Worm (Caenorhabditis elegans) whole organism, L2 larva: ENCODE data around the gene cwp-1.

Source experiments
- C34F6.9 ChIP-seq: fragments of 150-350 bp; optimal IDR thresholded peaks from 2 replicates; lab custom pipeline; 2014; ENCODE audit warnings: missing biosample characterization, missing genetic modification characterization
- R02D3.7 ChIP-seq: fragments of 150-350 bp; optimal IDR thresholded peaks from 2 replicates; lab custom pipeline; 2014; ENCODE audit warnings: missing biosample characterization, missing genetic modification characterization
- Y55F3AM.14 ChIP-seq: fragments of 200-800 bp; sonication (Bioruptor generic); optimal IDR thresholded peaks from 2 replicates; lab custom pipeline; 2018; ENCODE audit warnings: mild to moderate bottlenecking, missing genetic modification characterization, missing compliant biosample characterization
- ZK546.5 ChIP-seq: sonication (generic microtip); optimal IDR thresholded peaks from 2 replicates; lab custom pipeline; 2017; ENCODE audit warnings: missing biosample characterization, missing genetic modification characterization
- alr-1 ChIP-seq: fragments of 150-350 bp; optimal IDR thresholded peaks from 2 replicates; lab custom pipeline; 2014; ENCODE audit warnings: missing biosample characterization, missing genetic modification characterization
- aly-2 ChIP-seq: fragments of 150-350 bp; optimal IDR thresholded peaks from 2 replicates; lab custom pipeline; 2014; ENCODE audit warnings: missing biosample characterization, missing genetic modification characterization
- ama-1 ChIP-seq: fragments of 150-350 bp; optimal IDR thresholded peaks from 2 replicates; lab custom pipeline; 2018; ENCODE audit warnings: inconsistent platforms
- blmp-1 ChIP-seq: sonication (generic microtip); optimal IDR thresholded peaks from 2 replicates; lab custom pipeline; 2017; ENCODE audit warnings: missing genetic modification characterization, mild to moderate bottlenecking, missing compliant biosample characterization, antibody characterized with exemption, moderate library complexity; ENCODE audit not compliant: insufficient read depth
- ceh-16 ChIP-seq: fragments of 150-350 bp; optimal IDR thresholded peaks from 2 replicates; lab custom pipeline; 2014; ENCODE audit warnings: missing biosample characterization, missing genetic modification characterization
- ceh-82 ChIP-seq: fragments of 150-350 bp; optimal IDR thresholded peaks from 2 replicates; lab custom pipeline; 2014; ENCODE audit warnings: missing biosample characterization, missing genetic modification characterization
- crh-2 ChIP-seq: sonication (generic microtip); optimal IDR thresholded peaks from 2 replicates; lab custom pipeline; 2017; ENCODE audit warnings: missing biosample characterization, missing genetic modification characterization
- dmd-4 ChIP-seq: sonication (generic microtip); optimal IDR thresholded peaks from 2 replicates; lab custom pipeline; 2017; ENCODE audit warnings: missing biosample characterization, missing genetic modification characterization
- egl-27 ChIP-seq: sonication (generic microtip); optimal IDR thresholded peaks from 3 replicates; lab custom pipeline; 2017; ENCODE audit warnings: missing biosample characterization, missing genetic modification reagents, missing genetic modification characterization
- elt-1 ChIP-seq: fragments of 150-350 bp; optimal IDR thresholded peaks from 2 replicates; lab custom pipeline; 2014; ENCODE audit warnings: missing biosample characterization, missing genetic modification characterization
- elt-3 ChIP-seq: sonication (generic microtip); optimal IDR thresholded peaks from 2 replicates; lab custom pipeline; 2017; ENCODE audit warnings: missing biosample characterization, missing genetic modification characterization
- fos-1 ChIP-seq: fragments of 150-350 bp; optimal IDR thresholded peaks from 2 replicates; lab custom pipeline; 2014; ENCODE audit warnings: missing biosample characterization, missing genetic modification characterization
- gmeb-1 ChIP-seq: fragments of 150-350 bp; optimal IDR thresholded peaks from 2 replicates; lab custom pipeline; 2014; ENCODE audit warnings: missing biosample characterization, missing genetic modification characterization
- lin-11 ChIP-seq: fragments of 150-350 bp; sonication (generic microtip); optimal IDR thresholded peaks from 2 replicates; lab custom pipeline; 2014; ENCODE audit warnings: missing biosample characterization, missing genetic modification characterization, inconsistent platforms, mixed read lengths
- lin-13 ChIP-seq: fragments of 150-350 bp; optimal IDR thresholded peaks from 2 replicates; lab custom pipeline; 2014; ENCODE audit warnings: missing biosample characterization, missing genetic modification reagents, missing genetic modification characterization
- lin-39 ChIP-seq: fragments of 150-350 bp; optimal IDR thresholded peaks from 2 replicates; lab custom pipeline; 2014; ENCODE audit warnings: missing biosample characterization, missing genetic modification reagents, missing genetic modification characterization
- lsy-2 ChIP-seq, 2 experiments: fragments of 150-350 bp in 1 of 2; sonication (generic microtip) in 1 of 2; optimal IDR thresholded peaks; 2 replicates each; lab custom pipeline; 2014 to 2017; ENCODE audit warnings: missing biosample characterization in 2 of 2, missing genetic modification characterization in 2 of 2
- mab-5 ChIP-seq: fragments of 150-350 bp; optimal IDR thresholded peaks from 2 replicates; lab custom pipeline; 2014; ENCODE audit warnings: missing biosample characterization, missing genetic modification characterization
- mdl-1 ChIP-seq, 2 experiments: fragments of 150-350 bp in 1 of 2; sonication (generic microtip) in 1 of 2; optimal IDR thresholded peaks; 2 replicates each; lab custom pipeline; 2017; ENCODE audit warnings: missing biosample characterization in 2 of 2, missing genetic modification characterization in 2 of 2
- nhr-10 ChIP-seq: sonication (generic microtip); optimal IDR thresholded peaks from 2 replicates; lab custom pipeline; 2017; ENCODE audit warnings: missing biosample characterization, missing genetic modification characterization
- nhr-11 ChIP-seq: fragments of 150-350 bp; optimal IDR thresholded peaks from 2 replicates; lab custom pipeline; 2014; ENCODE audit warnings: missing biosample characterization, missing genetic modification characterization
- nhr-129 ChIP-seq: fragments of 150-350 bp; optimal IDR thresholded peaks from 2 replicates; lab custom pipeline; 2014; ENCODE audit warnings: missing biosample characterization, missing genetic modification characterization
- nhr-21 ChIP-seq: fragments of 150-350 bp; optimal IDR thresholded peaks from 2 replicates; lab custom pipeline; 2014; ENCODE audit warnings: missing biosample characterization, missing genetic modification characterization
- nhr-23 ChIP-seq: fragments of 150-350 bp; optimal IDR thresholded peaks from 2 replicates; lab custom pipeline; 2014; ENCODE audit warnings: missing biosample characterization, missing genetic modification reagents, missing genetic modification characterization
- nhr-237 ChIP-seq: fragments of 150-350 bp; optimal IDR thresholded peaks from 2 replicates; lab custom pipeline; 2014; ENCODE audit warnings: missing biosample characterization, missing genetic modification characterization
- nhr-6 ChIP-seq: fragments of 150-350 bp; optimal IDR thresholded peaks from 2 replicates; lab custom pipeline; 2014; ENCODE audit warnings: missing biosample characterization, missing genetic modification characterization
- nhr-77 ChIP-seq: fragments of 150-350 bp; optimal IDR thresholded peaks from 2 replicates; lab custom pipeline; 2014; ENCODE audit warnings: missing biosample characterization, missing genetic modification characterization
- peb-1 ChIP-seq: fragments of 150-350 bp; optimal IDR thresholded peaks from 2 replicates; lab custom pipeline; 2014; ENCODE audit warnings: missing biosample characterization, missing genetic modification characterization
- sem-4 ChIP-seq: fragments of 150-350 bp; optimal IDR thresholded peaks from 2 replicates; lab custom pipeline; 2014; ENCODE audit warnings: missing biosample characterization, missing genetic modification reagents, missing genetic modification characterization
- skn-1 ChIP-seq: sonication (generic microtip); optimal IDR thresholded peaks from 2 replicates; lab custom pipeline; 2017; ENCODE audit warnings: missing biosample characterization, missing genetic modification characterization
- sma-3 ChIP-seq: sonication (generic microtip); optimal IDR thresholded peaks from 2 replicates; lab custom pipeline; 2016; ENCODE audit warnings: missing genetic modification reagents, missing genetic modification characterization, missing compliant biosample characterization
- sma-9 ChIP-seq, 2 experiments: fragments of 150-350 bp in 1 of 2; sonication (generic microtip) in 1 of 2; optimal IDR thresholded peaks; 2 replicates each; lab custom pipeline; 2014 to 2016; ENCODE audit warnings: missing genetic modification characterization in 2 of 2, mild to moderate bottlenecking in 1 of 2, missing biosample characterization in 1 of 2, missing compliant biosample characterization in 1 of 2, missing genetic modification reagents in 1 of 2, moderate library complexity in 1 of 2
- snpc-4 ChIP-seq: fragments of 150-350 bp; optimal IDR thresholded peaks from 2 replicates; lab custom pipeline; 2014; ENCODE audit warnings: missing biosample characterization, missing genetic modification characterization
- unc-39 ChIP-seq: fragments of 150-350 bp; optimal IDR thresholded peaks from 2 replicates; lab custom pipeline; 2014; ENCODE audit warnings: missing biosample characterization, missing genetic modification characterization
- unc-55 ChIP-seq: fragments of 150-350 bp; sonication (generic microtip); optimal IDR thresholded peaks from 3 replicates; lab custom pipeline; 2014; ENCODE audit warnings: missing biosample characterization, missing genetic modification reagents, missing genetic modification characterization
- unc-62 ChIP-seq: fragments of 150-350 bp; optimal IDR thresholded peaks from 2 replicates; lab custom pipeline; 2014; ENCODE audit warnings: missing biosample characterization, missing genetic modification reagents, missing genetic modification characterization
- zag-1 ChIP-seq: fragments of 150-350 bp; optimal IDR thresholded peaks from 2 replicates; lab custom pipeline; 2014; ENCODE audit warnings: missing biosample characterization, missing genetic modification characterization
- ztf-1 ChIP-seq: fragments of 200-800 bp; sonication (Bioruptor generic); conservative IDR thresholded peaks from 2 replicates; pipeline ENCODE4 v1.3.6; 2022; ENCODE audit warnings: missing genetic modification characterization, missing compliant biosample characterization
- ztf-11 ChIP-seq: sonication (generic microtip); optimal IDR thresholded peaks from 2 replicates; lab custom pipeline; 2017; ENCODE audit warnings: missing biosample characterization, missing genetic modification characterization
- ztf-4 ChIP-seq: fragments of 150-350 bp; optimal IDR thresholded peaks from 2 replicates; lab custom pipeline; 2014; ENCODE audit warnings: missing biosample characterization, missing genetic modification characterization

The cwp-1 gene

DNA sequence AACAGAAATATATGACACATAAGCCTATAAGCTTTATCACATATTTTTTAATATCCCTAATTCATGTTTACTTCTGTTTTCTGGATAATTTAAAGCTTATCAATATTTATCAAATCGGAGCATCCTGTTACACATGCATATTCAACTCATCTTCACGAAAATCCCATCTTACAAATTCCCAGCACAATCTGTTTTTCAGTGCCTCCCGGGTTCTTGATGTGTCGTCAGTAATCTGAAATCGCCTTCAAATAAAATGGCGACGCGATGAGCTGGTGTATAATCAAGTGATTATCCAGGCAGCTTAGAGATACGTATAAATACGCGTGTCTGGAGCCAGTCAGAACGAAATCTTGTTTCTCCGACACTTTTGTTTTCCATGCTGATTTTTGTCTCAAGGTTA is 9.4 kb upstream of the cwp-1 start:
- TF ChIP-seq ceh-82 (tag; lab: Kevin White, UChicago) (no peak), skn-1 (no peak), ZK546.5 (tag; lab: Kevin White, UChicago) (no peak)

DNA sequence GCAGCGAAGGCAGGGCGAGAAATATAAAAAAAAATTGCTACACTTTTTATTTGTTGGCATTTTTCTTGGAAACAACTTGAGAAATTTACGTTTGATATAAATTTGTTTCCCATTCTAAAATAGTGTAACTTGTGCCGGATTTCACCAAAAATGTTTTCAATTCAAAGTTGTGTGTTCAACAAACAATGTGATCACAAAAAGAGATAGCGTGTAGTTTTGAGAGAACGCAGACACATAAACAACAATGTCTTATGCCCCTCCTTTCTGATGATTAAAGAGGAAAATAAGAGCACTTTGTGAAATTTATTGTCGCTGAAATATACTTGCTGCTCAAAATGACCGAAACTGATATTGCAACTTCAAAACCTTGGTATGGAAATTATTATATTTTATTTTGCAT is 6.3 kb upstream of the cwp-1 start, which contains the start of gene abhd-5.1:
TSS of gene abhd-5.1 (plus strand) at position 230 of the 400 bp plus-strand sequence.
- no peak for TF ChIP-seq lin-39 (tag; lab: Kevin White, UChicago)
- no peak for TF ChIP-seq ceh-16
- no peak for TF ChIP-seq sma-3
- no peak for TF ChIP-seq ZK546.5 (tag; lab: Kevin White, UChicago)
- TF ChIP-seq nhr-77 (tag; lab: Kevin White, UChicago), result no peak
- no peak for TF ChIP-seq ztf-4 (tag; lab: Kevin White, UChicago)
- no peak for TF ChIP-seq dmd-4
- no peak for TF ChIP-seq crh-2 (tag; lab: Kevin White, UChicago)
- TF ChIP-seq ceh-82 (tag; lab: Kevin White, UChicago), result no peak
- no peak for TF ChIP-seq unc-55 (GFP tag; lab: Kevin White, UChicago)
- no peak for TF ChIP-seq mdl-1 (tag; optimal IDR thresholded peaks at IDR 0.05; lab: Kevin White, UChicago)
- TF ChIP-seq unc-39 (tag; lab: Kevin White, UChicago), result no peak
- no peak for TF ChIP-seq lsy-2 (tag; optimal IDR thresholded peaks at IDR 0.05; lab: Kevin White, UChicago)
- peak; percentile 12 for TF ChIP-seq sma-9 (GFP tag; optimal IDR thresholded peaks at IDR 0.05; lab: Kevin White, UChicago)
- TF ChIP-seq sma-9 (tag; optimal IDR thresholded peaks at IDR 0.05; lab: Kevin White, UChicago), result no peak
- TF ChIP-seq alr-1 (tag; lab: Kevin White, UChicago), result no peak
- no peak for TF ChIP-seq ztf-11 (tag; lab: Kevin White, UChicago)
- no peak for TF ChIP-seq mab-5 (tag; lab: Kevin White, UChicago)
- TF ChIP-seq lin-11 (tag; lab: Kevin White, UChicago), result no peak
- TF ChIP-seq sem-4 (tag; lab: Kevin White, UChicago), result no peak
- no peak for TF ChIP-seq aly-2 (tag; lab: Kevin White, UChicago)
- no peak for TF ChIP-seq nhr-237 (tag; lab: Kevin White, UChicago)
- no peak for TF ChIP-seq nhr-11
- TF ChIP-seq lin-13, result no peak
- peak; percentile 19 for TF ChIP-seq gmeb-1
- no peak for TF ChIP-seq elt-1 (tag; lab: Kevin White, UChicago)
- TF ChIP-seq R02D3.7, result no peak
- TF ChIP-seq C34F6.9, result peak; percentile 43
- TF ChIP-seq zag-1 (tag; lab: Kevin White, UChicago), result no peak
- no peak for TF ChIP-seq nhr-6 (tag; lab: Kevin White, UChicago)
- no peak for TF ChIP-seq ztf-1 (GFP tag; lab: Robert Waterston, UW)
- no peak for TF ChIP-seq ama-1 (lab: Kevin White, UChicago)
- TF ChIP-seq Y55F3AM.14 (GFP tag; lab: Kevin White, UChicago), result no peak
- no peak for TF ChIP-seq blmp-1 (tag; lab: Kevin White, UChicago)
- no peak for TF ChIP-seq nhr-21
- no peak for TF ChIP-seq elt-3
- no peak for TF ChIP-seq nhr-10 (tag; lab: Kevin White, UChicago)
- TF ChIP-seq nhr-23 (tag; lab: Kevin White, UChicago), result no peak
- TF ChIP-seq fos-1 (tag; lab: Kevin White, UChicago), result peak; percentile 21
- TF ChIP-seq skn-1, result peak; percentile 29
- no peak for TF ChIP-seq peb-1 (tag; lab: Kevin White, UChicago)
- TF ChIP-seq snpc-4 (tag; lab: Kevin White, UChicago), result no peak
- TF ChIP-seq unc-62 (GFP tag; lab: Kevin White, UChicago), result no peak
- TF ChIP-seq egl-27 (tag; lab: Kevin White, UChicago), result no peak
- no peak for TF ChIP-seq nhr-129
- TF ChIP-seq, all 48 proteins: peak for 5
